Fruit fly (Drosophila melanogaster) whole organism, embryonic: ENCODE data around the gene Pi3K21B.

ENCODE experiments used
- Antp ChIP-seq: fragments of 200-800 bp; sonication (Bioruptor generic); optimal IDR thresholded peaks from 3 replicates; lab custom pipeline; 2016; ENCODE audit warnings: missing biosample characterization, missing genetic modification characterization
- BEAF-32 ChIP-seq: fragments of 200-800 bp; sonication (Bioruptor generic); optimal IDR thresholded peaks from 3 replicates; lab custom pipeline; 2017; ENCODE audit warnings: missing biosample characterization, missing genetic modification characterization, mild to moderate bottlenecking, moderate library complexity, missing genetic modification reagents
- CG11504 ChIP-seq: fragments of 200-800 bp; sonication (Bioruptor generic); optimal IDR thresholded peaks from 3 replicates; lab custom pipeline; 2019; ENCODE audit warnings: missing biosample characterization, mild to moderate bottlenecking, missing genetic modification characterization, moderate library complexity
- CG11560 ChIP-seq: fragments of 200-800 bp; sonication (Bioruptor generic); IDR thresholded peaks from 3 replicates; pipeline ENCODE4 v1.3.6; 2022; ENCODE audit warnings: missing biosample characterization, missing genetic modification characterization
- CG12155 ChIP-seq: fragments of 200-800 bp; sonication (Bioruptor generic); optimal IDR thresholded peaks from 3 replicates; lab custom pipeline; 2016; ENCODE audit warnings: missing biosample characterization, missing genetic modification characterization
- CG13287 ChIP-seq: fragments of 200-800 bp; sonication (Bioruptor generic); IDR thresholded peaks from 2 replicates; pipeline ENCODE4 v1.3.6; 2022; ENCODE audit warnings: missing biosample characterization, missing genetic modification characterization; ENCODE audit not compliant: partially characterized antibody
- CG1647 ChIP-seq: fragments of 200-800 bp; sonication (Bioruptor generic); optimal IDR thresholded peaks from 3 replicates; lab custom pipeline; 2016; ENCODE audit warnings: missing biosample characterization, missing genetic modification characterization
- CG30020 ChIP-seq: fragments of 200-800 bp; optimal IDR thresholded peaks from 2 replicates; lab custom pipeline; 2019; ENCODE audit warnings: missing biosample characterization, mild to moderate bottlenecking, missing genetic modification characterization, moderate library complexity
- CG30403 ChIP-seq: fragments of 200-800 bp; sonication (Bioruptor generic); optimal IDR thresholded peaks from 3 replicates; lab custom pipeline; 2016; ENCODE audit warnings: missing biosample characterization, missing genetic modification characterization
- CG3065 ChIP-seq: fragments of 200-800 bp; sonication (Bioruptor generic); optimal IDR thresholded peaks from 2 replicates; lab custom pipeline; 2016; ENCODE audit warnings: missing biosample characterization, missing genetic modification characterization
- CG32767 ChIP-seq: fragments of 200-800 bp; sonication (Bioruptor generic); IDR thresholded peaks from 2 replicates; pipeline ENCODE4 v1.3.6; 2022; ENCODE audit warnings: missing biosample characterization, missing genetic modification characterization
- CG3847 ChIP-seq: fragments of 200-800 bp; sonication (Bioruptor generic); IDR thresholded peaks from 2 replicates; pipeline ENCODE4 v1.3.6; 2022; ENCODE audit warnings: missing biosample characterization, missing genetic modification characterization
- CG8089 ChIP-seq: fragments of 200-800 bp; sonication (Bioruptor generic); optimal IDR thresholded peaks from 3 replicates; lab custom pipeline; 2016; ENCODE audit warnings: missing biosample characterization, missing genetic modification characterization
- CG8290 ChIP-seq, 3 experiments: fragments of 200-800 bp; sonication (Bioruptor generic); optimal IDR thresholded peaks; 2 replicates each; lab custom pipeline; 2016 to 2019; ENCODE audit warnings: missing biosample characterization in 3 of 3, missing genetic modification characterization in 3 of 3, mild to moderate bottlenecking in 2 of 3, moderate library complexity in 1 of 3
- CG8388 ChIP-seq: fragments of 200-800 bp; sonication (Bioruptor generic); optimal IDR thresholded peaks from 2 replicates; lab custom pipeline; 2019; ENCODE audit warnings: missing biosample characterization, mild to moderate bottlenecking, missing genetic modification characterization, moderate library complexity
- CG9797 ChIP-seq: fragments of 200-800 bp; sonication (Bioruptor generic); optimal IDR thresholded peaks from 3 replicates; lab custom pipeline; 2018; ENCODE audit warnings: missing biosample characterization, mild to moderate bottlenecking, missing genetic modification characterization
- CG9932 ChIP-seq: fragments of 200-800 bp; sonication (Bioruptor generic); IDR thresholded peaks from 2 replicates; pipeline ENCODE4 v1.3.6; 2022; ENCODE audit warnings: missing biosample characterization, missing genetic modification characterization
- Dfd ChIP-seq, 2 experiments: fragments of >200 bp; optimal IDR thresholded peaks; 2 replicates each; lab custom pipeline; 2017; ENCODE audit warnings: missing biosample characterization in 2 of 2, missing genetic modification characterization in 2 of 2
- Doc3 ChIP-seq: fragments of 200-800 bp; sonication (Bioruptor generic); IDR thresholded peaks from 3 replicates; pipeline ENCODE4 v1.3.6; 2022; ENCODE audit warnings: missing biosample characterization, missing genetic modification characterization; ENCODE audit not compliant: partially characterized antibody
- E2f2 ChIP-seq: fragments of 200-800 bp; sonication (Bioruptor generic); IDR thresholded peaks from 2 replicates; pipeline ENCODE4 v1.3.6; 2022; ENCODE audit warnings: missing biosample characterization, missing genetic modification characterization
- Ets97D ChIP-seq: fragments of 200-800 bp; sonication (Bioruptor generic); optimal IDR thresholded peaks from 3 replicates; lab custom pipeline; 2016; ENCODE audit warnings: missing biosample characterization, missing genetic modification characterization
- MBD-R2 ChIP-seq: fragments of 200-800 bp; sonication (Bioruptor generic); IDR thresholded peaks from 2 replicates; pipeline ENCODE4 v1.3.6; 2022; ENCODE audit warnings: missing biosample characterization, missing genetic modification characterization
- Mad ChIP-seq: fragments of 200-800 bp; sonication (Bioruptor generic); optimal IDR thresholded peaks from 2 replicates; lab custom pipeline; 2016; ENCODE audit warnings: missing biosample characterization, missing genetic modification characterization
- Max ChIP-seq: fragments of 200-800 bp; sonication (Bioruptor generic); optimal IDR thresholded peaks from 2 replicates; lab custom pipeline; 2016; ENCODE audit warnings: missing biosample characterization, mild to moderate bottlenecking, missing genetic modification characterization
- Rfx ChIP-seq: fragments of 200-800 bp; sonication (Bioruptor generic); IDR thresholded peaks from 2 replicates; pipeline ENCODE4 v1.3.6; 2022; ENCODE audit warnings: missing biosample characterization, missing genetic modification characterization
- Side ChIP-seq: fragments of 200-800 bp; sonication (Bioruptor generic); optimal IDR thresholded peaks from 2 replicates; lab custom pipeline; 2016; ENCODE audit warnings: missing biosample characterization, missing genetic modification characterization
- Sry-δ ChIP-seq: fragments of 200-800 bp; sonication (Bioruptor generic); optimal IDR thresholded peaks from 2 replicates; lab custom pipeline; 2016; ENCODE audit warnings: missing biosample characterization, missing genetic modification characterization
- ab ChIP-seq: fragments of 200-800 bp; sonication (Bioruptor generic); optimal IDR thresholded peaks from 2 replicates; lab custom pipeline; 2016; ENCODE audit warnings: missing biosample characterization, missing genetic modification characterization
- amos ChIP-seq: fragments of 200-800 bp; sonication (Bioruptor generic); IDR thresholded peaks from 2 replicates; pipeline ENCODE4 v1.3.6; 2022; ENCODE audit warnings: missing biosample characterization, missing genetic modification characterization; ENCODE audit not compliant: partially characterized antibody
- ato ChIP-seq: fragments of 200-800 bp; sonication (Bioruptor generic); IDR thresholded peaks from 2 replicates; pipeline ENCODE4 v1.3.6; 2022; ENCODE audit warnings: missing biosample characterization, missing genetic modification characterization; ENCODE audit not compliant: partially characterized antibody
- bcd ChIP-seq: fragments of 200-800 bp; sonication (Bioruptor generic); optimal IDR thresholded peaks from 2 replicates; lab custom pipeline; 2017; ENCODE audit warnings: missing biosample characterization, mild to moderate bottlenecking, missing genetic modification characterization
- bsh ChIP-seq, 2 experiments: fragments of 200-800 bp; sonication (Bioruptor generic); optimal IDR thresholded peaks; 2 replicates each; lab custom pipeline; 2017 to 2018; ENCODE audit warnings: mild to moderate bottlenecking in 2 of 2, missing biosample characterization in 2 of 2, missing genetic modification characterization in 2 of 2, moderate library complexity in 1 of 2
- crp ChIP-seq, 2 experiments: fragments of 200-800 bp; sonication (Bioruptor generic); optimal IDR thresholded peaks; 2 replicates in 1 of 2; 3 replicates in 1 of 2; lab custom pipeline; 2017; ENCODE audit warnings: missing biosample characterization in 2 of 2, missing genetic modification characterization in 2 of 2, mild to moderate bottlenecking in 1 of 2, moderate library complexity in 1 of 2
- eyg ChIP-seq: fragments of 200-800 bp; sonication (Bioruptor generic); optimal IDR thresholded peaks from 3 replicates; lab custom pipeline; 2016; ENCODE audit warnings: missing biosample characterization, missing genetic modification characterization
- fu2 ChIP-seq: fragments of 200-800 bp; sonication (Bioruptor generic); optimal IDR thresholded peaks from 2 replicates; lab custom pipeline; 2016; ENCODE audit warnings: missing biosample characterization, missing genetic modification characterization
- gem ChIP-seq: fragments of 200-800 bp; sonication (Bioruptor generic); optimal IDR thresholded peaks from 2 replicates; lab custom pipeline; 2019; ENCODE audit warnings: missing biosample characterization, mild to moderate bottlenecking, missing genetic modification characterization, moderate library complexity
- grn ChIP-seq: fragments of 200-800 bp; sonication (Bioruptor generic); optimal IDR thresholded peaks from 3 replicates; lab custom pipeline; 2017; ENCODE audit warnings: missing biosample characterization, missing genetic modification characterization
- gro ChIP-seq: fragments of 200-800 bp; sonication (Bioruptor generic); optimal IDR thresholded peaks from 2 replicates; lab custom pipeline; 2016; ENCODE audit warnings: missing biosample characterization, missing genetic modification characterization
- gsb-n ChIP-seq: fragments of 200-800 bp; sonication (Bioruptor generic); optimal IDR thresholded peaks from 3 replicates; lab custom pipeline; 2018; ENCODE audit warnings: missing biosample characterization, mild to moderate bottlenecking, missing genetic modification characterization
- her ChIP-seq: fragments of 200-800 bp; sonication (Bioruptor generic); optimal IDR thresholded peaks from 2 replicates; lab custom pipeline; 2016; ENCODE audit warnings: missing biosample characterization, missing genetic modification characterization
- insv ChIP-seq, 2 experiments: fragments of 200-800 bp; sonication (Bioruptor generic); optimal IDR thresholded peaks; 3 replicates each; lab custom pipeline; 2016 to 2018; ENCODE audit warnings: missing biosample characterization in 2 of 2, missing genetic modification characterization in 2 of 2
- maf-S ChIP-seq: fragments of 200-800 bp; sonication (Bioruptor generic); optimal IDR thresholded peaks from 2 replicates; lab custom pipeline; 2016; ENCODE audit warnings: missing biosample characterization, missing genetic modification characterization
- nom ChIP-seq: fragments of 200-800 bp; sonication (Bioruptor generic); optimal IDR thresholded peaks from 2 replicates; lab custom pipeline; 2017; ENCODE audit warnings: missing biosample characterization, missing genetic modification characterization, mild to moderate bottlenecking, moderate library complexity, missing genetic modification reagents
- pnt ChIP-seq: fragments of 200-800 bp; sonication (Bioruptor generic); optimal IDR thresholded peaks from 3 replicates; lab custom pipeline; 2016; ENCODE audit warnings: missing biosample characterization, missing genetic modification characterization
- pzg ChIP-seq: fragments of 200-800 bp; sonication (Bioruptor generic); optimal IDR thresholded peaks from 3 replicates; lab custom pipeline; 2018; ENCODE audit warnings: missing biosample characterization, mild to moderate bottlenecking, missing genetic modification characterization, moderate library complexity
- slp2 ChIP-seq: fragments of 200-800 bp; sonication (Bioruptor generic); optimal IDR thresholded peaks from 2 replicates; lab custom pipeline; 2016; ENCODE audit warnings: missing biosample characterization, missing genetic modification characterization
- sna ChIP-seq: fragments of 200-800 bp; sonication (Bioruptor generic); IDR thresholded peaks from 2 replicates; pipeline ENCODE4 v1.3.6; 2022; ENCODE audit warnings: missing biosample characterization, missing genetic modification characterization; ENCODE audit not compliant: partially characterized antibody
- tgo ChIP-seq: fragments of 200-800 bp; sonication (Bioruptor generic); IDR thresholded peaks from 3 replicates; pipeline ENCODE4 v1.3.6; 2022; ENCODE audit warnings: missing biosample characterization, missing genetic modification characterization
- vvl ChIP-seq: fragments of 200-800 bp; sonication (Bioruptor generic); IDR thresholded peaks from 2 replicates; pipeline ENCODE4 v1.3.6; 2022; ENCODE audit warnings: missing biosample characterization, missing genetic modification characterization

Gene Pi3K21B

dm6 chr2L:277122-277671, 20.5 kb upstream of the Pi3K21B start, which contains the start of gene smo (continued):
- TF ChIP-seq Rfx (GFP tag; lab: Robert Waterston, UW) (peak; percentile 57; the same call in 1 of the 2 replicates), ato (GFP tag; lab: Robert Waterston, UW) (peak; percentile 81), BEAF-32 (GFP tag; lab: Kevin White, UChicago) (peak; percentile 97), CG32767 (GFP tag; lab: Robert Waterston, UW) (0 out of 2 replicates have a peak, but pooled peaks have one; percentile 13), CG8290 (GFP tag; optimal IDR thresholded peaks at IDR 0.05; lab: Kevin White, UChicago) (peak; percentile 16), CG8290 (tag; optimal IDR thresholded peaks at IDR 0.05; lab: Kevin White, UChicago) (no peak), CG13287 (peak; percentile 90), MBD-R2 (peak; percentile 79), her (GFP tag; lab: Kevin White, UChicago) (peak; percentile 22), CG30020 (peak; percentile 52), crp (GFP tag; optimal IDR thresholded peaks at IDR 0.05; lab: Kevin White, UChicago) (peak in 1 of 2 experiments; percentile 19), CG11560 (tag; lab: Robert Waterston, UW) (peak; percentile 21; the same call in 1 of the 3 replicates), insv (GFP tag; optimal IDR thresholded peaks at IDR 0.05; lab: Kevin White, UChicago) (peak in 1 of 2 experiments; percentile 12), CG30403 (GFP tag; lab: Kevin White, UChicago) (peak; percentile 44), fu2 (GFP tag; lab: Kevin White, UChicago) (no peak), CG9932 (GFP tag; lab: Robert Waterston, UW) (peak; percentile 57), Antp (GFP tag; lab: Kevin White, UChicago) (peak; percentile 30), bsh (GFP tag; optimal IDR thresholded peaks at IDR 0.05; lab: Kevin White, UChicago) (peak in 1 of 2 experiments; percentile 3), amos (GFP tag; lab: Robert Waterston, UW) (peak; percentile 91), grn (GFP tag; lab: Kevin White, UChicago) (peak; percentile 34), gem (tag; lab: Kevin White, UChicago) (no peak), CG1647 (peak; percentile 36), Side (GFP tag; lab: Kevin White, UChicago) (peak; percentile 73), slp2 (GFP tag; lab: Kevin White, UChicago) (peak; percentile 56), bcd (GFP tag; lab: Kevin White, UChicago) (peak; percentile 56), nom (GFP tag; lab: Kevin White, UChicago) (peak; percentile 23), sna (GFP tag; lab: Robert Waterston, UW) (peak; percentile 76; the same call in 1 of the 2 replicates), Sry-δ (peak; percentile 98), pzg (GFP tag; lab: Kevin White, UChicago) (peak; percentile 96), Doc3 (peak; percentile 75), gsb-n (tag; lab: Kevin White, UChicago) (no peak), Ets97D (GFP tag; lab: Kevin White, UChicago) (peak; percentile 85), Dfd (GFP tag; optimal IDR thresholded peaks at IDR 0.05; lab: Kevin White, UChicago) (no peak), E2f2 (GFP tag; lab: Robert Waterston, UW) (peak; percentile 55), Max (GFP tag; lab: Kevin White, UChicago) (peak; percentile 44), pnt (GFP tag; lab: Kevin White, UChicago) (peak; percentile 22), tgo (GFP tag; lab: Robert Waterston, UW) (no peak), CG3065 (GFP tag; lab: Kevin White, UChicago) (no peak), Mad (GFP tag; lab: Kevin White, UChicago) (peak; percentile 51), maf-S (GFP tag; lab: Kevin White, UChicago) (peak; percentile 29), vvl (peak; percentile 52; the same call in 1 of the 2 replicates), CG8388 (GFP tag; lab: Kevin White, UChicago) (no peak), CG8089 (peak; percentile 29), ab (GFP tag; lab: Kevin White, UChicago) (no peak), eyg (GFP tag; lab: Kevin White, UChicago) (no peak), CG9797 (peak; percentile 96), CG12155 (GFP tag; lab: Kevin White, UChicago) (no peak), gro (GFP tag; lab: Kevin White, UChicago) (peak; percentile 32), CG11504 (tag; lab: Kevin White, UChicago) (peak; percentile 99), CG3847 (GFP tag; lab: Robert Waterston, UW) (peak; percentile 62)
